Fruit fly (Drosophila melanogaster) ovary, adult (tissue): ENCODE results near the gene CG9154.
A peak's percentile ranks its signal among the peaks of the same experiment; 100 is the strongest.

Source experiments
- CG17801 ChIP-seq: fragments of 200-800 bp; optimal IDR thresholded peaks from 2 replicates; lab custom pipeline; 2019; ENCODE audit warnings: missing biosample characterization, mild to moderate bottlenecking, missing genetic modification characterization, moderate library complexity; ENCODE audit not compliant: partially characterized antibody

Gene CG9154

dm6 chr2L:6068544-6069251 is 1.8 kb downstream of the CG9154 start, which contains the start of the genes CG9150 and Pfdn1:
Gene CG9150 (minus strand): TSS chr2L:6068594.
Gene Pfdn1 (plus strand): TSS chr2L:6069079.
- TF ChIP-seq CG17801 (GFP tag; lab: Kevin White, UChicago) = no peak

DNA sequence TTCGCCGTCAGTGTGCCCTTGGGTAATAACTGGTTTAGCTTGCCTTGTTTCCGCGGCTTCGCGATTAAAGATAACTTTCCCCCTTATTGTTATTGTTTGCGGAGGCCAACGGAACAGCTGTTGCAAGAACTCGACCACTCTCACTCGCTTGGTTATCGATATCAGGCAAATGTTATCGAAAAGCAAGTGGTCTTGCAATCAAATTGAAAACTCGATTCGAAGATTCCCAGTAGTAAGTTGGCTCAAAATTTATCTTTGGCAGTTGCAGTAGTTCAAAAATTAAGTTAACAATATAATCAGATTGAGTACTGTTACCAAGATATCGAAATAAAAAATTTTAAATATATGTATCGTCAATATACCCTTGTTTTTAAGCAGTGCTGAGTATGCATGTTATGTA is 4.7 kb downstream of the CG9154 start, which contains the start of the genes Fbw5 and CG9147:
TSS of gene Fbw5 (minus strand) at position 131 of the 400 bp plus-strand sequence.
TSS of gene CG9147 (plus strand) at position 175 of the 400 bp plus-strand sequence.
- peak; percentile 99 for TF ChIP-seq CG17801 (GFP tag; lab: Kevin White, UChicago)

dm6 chr2L:6062382-6063082 is 8.0 kb downstream of the CG9154 start, which contains the start of the genes ND-51 and CG13994:
Gene ND-51 (minus strand): TSS chr2L:6062757.
Gene CG13994 (plus strand): TSS chr2L:6062989.
- peak; percentile 83 for TF ChIP-seq CG17801 (GFP tag; lab: Kevin White, UChicago)

- no peak for TF ChIP-seq CG17801 (GFP tag; lab: Kevin White, UChicago)
These were observed 10.3 kb downstream of the CG9154 start, which contains the start of gene CG34180 for dm6 chr2L:6060210-6060609. Gene CG34180 (plus strand): TSS chr2L:6060510.

DNA sequence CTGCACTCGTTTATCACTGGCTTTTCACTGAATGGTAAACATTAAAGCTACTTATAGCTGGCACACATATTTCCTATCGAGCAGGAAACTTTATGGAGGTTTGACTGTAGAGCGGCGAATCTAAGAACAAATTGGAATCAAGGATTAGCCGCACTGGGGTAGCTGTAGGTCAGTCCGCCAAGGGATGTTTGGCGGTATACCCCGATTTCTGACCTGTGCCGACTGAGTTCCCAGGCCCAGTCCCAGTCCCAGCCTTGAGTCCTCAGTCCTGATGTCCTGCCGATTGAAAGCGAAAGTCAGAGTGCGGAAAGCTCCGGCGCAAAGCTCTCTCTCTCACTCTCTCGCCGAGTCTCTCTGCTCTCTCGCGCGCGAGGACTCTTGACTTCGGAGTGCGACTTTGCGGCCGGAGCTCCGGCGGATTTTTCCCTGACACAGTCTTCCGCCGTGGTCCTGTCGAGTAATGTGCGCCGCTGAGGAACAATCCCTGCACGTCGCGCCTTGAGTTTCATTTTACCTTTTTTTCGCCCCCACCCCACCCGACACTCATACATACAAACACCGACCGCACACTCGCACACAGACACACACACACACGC is 16.5 kb downstream of the CG9154 start, which contains the start of gene CG13995:
TSS of gene CG13995 (plus strand) at position 429 of the 596 bp plus-strand sequence.
- no peak for TF ChIP-seq CG17801 (GFP tag; lab: Kevin White, UChicago)

- peak; percentile 96 for TF ChIP-seq CG17801 (GFP tag; lab: Kevin White, UChicago)
These were observed 19.3 kb downstream of the CG9154 start for dm6 chr2L:6051212-6051621.

dm6 chr2L:6050575-6050974 is 19.9 kb downstream of the CG9154 start, which contains the start of gene CG9135:
Gene CG9135 (plus strand): TSS chr2L:6050800.
- no peak for TF ChIP-seq CG17801 (GFP tag; lab: Kevin White, UChicago)

DNA sequence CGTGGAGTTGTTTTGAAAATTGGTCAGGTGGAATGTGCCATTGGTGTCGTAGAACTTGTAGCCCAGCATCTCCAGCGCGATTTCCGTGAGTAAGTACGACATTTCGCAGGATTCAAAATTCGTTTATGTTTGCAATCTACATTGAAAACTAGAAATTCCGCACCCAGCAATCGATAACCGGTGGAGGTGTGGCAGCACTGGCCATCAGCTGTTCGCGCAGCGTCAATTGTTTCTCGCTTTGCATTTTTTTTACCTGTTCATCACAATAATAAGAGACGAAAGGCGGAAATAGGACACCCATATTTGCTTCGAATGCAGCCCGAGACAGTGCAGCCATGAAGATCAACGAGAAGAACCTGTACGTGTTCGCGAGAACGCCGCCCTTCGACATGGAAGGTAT is 21.9 kb downstream of the CG9154 start, which contains the start of the genes CG34179 and slmo:
TSS of gene CG34179 (minus strand) at position 165 of the 400 bp plus-strand sequence.
TSS of gene slmo (minus strand) at position 165 of the 400 bp plus-strand sequence.
- no peak for TF ChIP-seq CG17801 (GFP tag; lab: Kevin White, UChicago)

dm6 chr2L:6047528-6048160 is 22.8 kb downstream of the CG9154 start, which contains the start of gene IPIP:
Gene IPIP (plus strand): TSS chr2L:6048002.
- peak; percentile 75 for TF ChIP-seq CG17801 (GFP tag; lab: Kevin White, UChicago)

- TF ChIP-seq CG17801 (GFP tag; lab: Kevin White, UChicago) = no peak
These were observed 23.6 kb downstream of the CG9154 start for dm6 chr2L:6046865-6047264.

- TF ChIP-seq CG17801 (GFP tag; lab: Kevin White, UChicago) = peak; percentile 67
These were observed 24.3 kb downstream of the CG9154 start, which contains the start of gene Pfas for dm6 chr2L:6045972-6046718. Gene Pfas (minus strand): TSS chr2L:6046050.

DNA sequence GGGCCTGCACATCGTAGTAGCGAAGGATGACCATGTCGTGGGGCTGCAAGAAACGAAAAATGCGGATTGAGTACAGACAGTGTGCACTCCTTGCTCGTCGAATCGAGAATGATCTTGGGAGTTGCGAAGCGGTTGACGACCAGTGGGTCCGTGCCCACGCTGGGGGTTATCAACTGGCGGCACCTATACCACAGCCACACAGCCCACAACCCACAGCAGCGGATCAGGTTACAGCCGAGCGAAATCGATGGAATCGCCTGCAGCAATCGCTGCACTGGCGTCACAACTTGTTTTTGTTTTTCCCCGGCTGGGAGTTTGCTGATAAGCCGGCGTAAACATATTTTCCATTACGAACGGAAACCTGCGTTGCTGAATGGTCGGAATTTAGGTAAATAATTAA is 25.0 kb downstream of the CG9154 start:
- TF ChIP-seq CG17801 (GFP tag; lab: Kevin White, UChicago) = no peak

DNA sequence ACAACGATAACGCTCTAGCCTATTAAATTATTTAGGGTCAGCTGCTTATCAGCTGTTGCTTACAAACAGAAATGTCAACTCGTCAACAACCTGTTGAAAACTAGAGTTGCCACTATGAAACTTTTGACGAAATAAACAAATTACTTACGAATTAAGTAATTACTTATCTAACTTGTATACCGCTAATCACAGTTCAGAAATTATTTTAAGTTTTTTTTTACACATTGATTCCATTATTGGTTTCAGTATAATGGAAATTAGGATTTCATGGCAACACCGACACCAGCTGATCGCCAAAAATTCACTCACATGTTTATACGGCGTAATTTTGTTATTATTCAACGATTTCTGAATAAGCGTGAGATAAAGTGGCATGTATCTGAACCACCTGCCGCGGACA is 32.7 kb downstream of the CG9154 start, which contains the start of the genes CG9117 and CG31643:
TSS of gene CG9117 (minus strand) at position 73 of the 400 bp plus-strand sequence.
TSS of gene CG31643 (plus strand) at position 288 of the 400 bp plus-strand sequence.
- peak; percentile 70 for TF ChIP-seq CG17801 (GFP tag; lab: Kevin White, UChicago)
